Worm (Caenorhabditis elegans) whole organism, L1 larva: ENCODE results near the gene Y102E9.5.

Experiments
- C16A3.4 ChIP-seq: fragments of 150-350 bp; optimal IDR thresholded peaks from 2 replicates; lab custom pipeline; 2014; ENCODE audit warnings: missing biosample characterization, missing genetic modification characterization
- aha-1 ChIP-seq: fragments of 150-350 bp; optimal IDR thresholded peaks from 2 replicates; lab custom pipeline; 2014; ENCODE audit warnings: missing biosample characterization, missing genetic modification characterization
- aly-2 ChIP-seq: fragments of 150-350 bp; optimal IDR thresholded peaks from 2 replicates; lab custom pipeline; 2014; ENCODE audit warnings: missing biosample characterization, missing genetic modification characterization
- ceh-8 ChIP-seq: fragments of 200-800 bp; sonication (Bioruptor generic); optimal IDR thresholded peaks from 2 replicates; lab custom pipeline; 2018; ENCODE audit warnings: mild to moderate bottlenecking, missing genetic modification characterization, moderate library complexity, missing compliant biosample characterization
- ceh-88 ChIP-seq: fragments of 200-800 bp; sonication (Bioruptor generic); IDR thresholded peaks from 2 replicates; pipeline ENCODE4 v1.3.6; 2022; ENCODE audit warnings: missing genetic modification characterization, missing compliant biosample characterization
- ceh-90 ChIP-seq: sonication (generic microtip); optimal IDR thresholded peaks from 2 replicates; lab custom pipeline; 2016; ENCODE audit warnings: missing genetic modification characterization, missing compliant biosample characterization
- dpl-1 ChIP-seq, 3 experiments: fragments of 150-350 bp in 2 of 3; sonication (generic microtip) in 1 of 3; optimal IDR thresholded peaks; 2 replicates each; lab custom pipeline; 2014 to 2017; ENCODE audit warnings: missing biosample characterization in 3 of 3, missing genetic modification characterization in 3 of 3, missing genetic modification reagents in 3 of 3
- dsc-1 ChIP-seq: sonication (generic microtip); optimal IDR thresholded peaks from 2 replicates; lab custom pipeline; 2016; ENCODE audit warnings: mild to moderate bottlenecking, missing genetic modification characterization, missing compliant biosample characterization
- efl-1 ChIP-seq, 4 experiments: fragments of 150-350 bp; optimal IDR thresholded peaks in 3 of 4; peaks in 1 of 4; 1 replicate in 1 of 4; 2 replicates in 3 of 4; lab custom pipeline; 2014; ENCODE audit warnings: missing biosample characterization in 2 of 4, missing genetic modification characterization in 2 of 4, missing genetic modification reagents in 2 of 4
- efl-3 ChIP-seq: fragments of 200-800 bp; sonication (Bioruptor generic); optimal IDR thresholded peaks from 2 replicates; lab custom pipeline; 2018; ENCODE audit warnings: mild to moderate bottlenecking, missing genetic modification characterization, missing compliant biosample characterization
- egl-13 ChIP-seq: sonication (generic microtip); optimal IDR thresholded peaks from 2 replicates; lab custom pipeline; 2016; ENCODE audit warnings: missing genotype, missing genetic modification reagents, missing genetic modification characterization, missing compliant biosample characterization
- egl-27 ChIP-seq, 2 experiments: fragments of 150-350 bp in 1 of 2; sonication (generic microtip); optimal IDR thresholded peaks; 3 replicates each; lab custom pipeline; 2017 to 2018; ENCODE audit warnings: missing biosample characterization in 2 of 2, missing genetic modification characterization in 2 of 2, missing genetic modification reagents in 2 of 2
- elt-2 ChIP-seq: sonication (generic microtip); optimal IDR thresholded peaks from 2 replicates; lab custom pipeline; 2016; ENCODE audit warnings: missing genetic modification characterization, mild to moderate bottlenecking, inconsistent platforms, missing compliant biosample characterization, missing genetic modification reagents
- ets-5 ChIP-seq: fragments of 200-800 bp; sonication (Bioruptor generic); IDR thresholded peaks from 2 replicates; pipeline ENCODE4 v1.3.6; 2022; ENCODE audit warnings: missing genetic modification characterization, missing compliant biosample characterization
- fkh-4 ChIP-seq: sonication (generic microtip); optimal IDR thresholded peaks from 2 replicates; lab custom pipeline; 2016; ENCODE audit warnings: missing compliant biosample characterization, missing genetic modification characterization, borderline replicate concordance
- fkh-8 ChIP-seq: sonication (generic microtip); optimal IDR thresholded peaks from 2 replicates; lab custom pipeline; 2016; ENCODE audit warnings: mild to moderate bottlenecking, missing genetic modification characterization, missing compliant biosample characterization
- grh-1 ChIP-seq: fragments of 200-800 bp; sonication (Bioruptor generic); IDR thresholded peaks from 2 replicates; pipeline ENCODE4 v1.3.6; 2022; ENCODE audit warnings: missing genetic modification reagents, missing genetic modification characterization, missing compliant biosample characterization
- irx-1 ChIP-seq: sonication (generic microtip); optimal IDR thresholded peaks from 2 replicates; lab custom pipeline; 2016; ENCODE audit warnings: missing genetic modification characterization, missing compliant biosample characterization
- isw-1 ChIP-seq: fragments of 200-800 bp; sonication (Bioruptor generic); IDR thresholded peaks from 2 replicates; pipeline ENCODE4 v1.3.6; 2022; ENCODE audit warnings: missing genetic modification characterization, missing compliant biosample characterization
- lin-13 ChIP-seq: fragments of 150-350 bp; optimal IDR thresholded peaks from 2 replicates; lab custom pipeline; 2014; ENCODE audit warnings: missing biosample characterization, missing genetic modification reagents, missing genetic modification characterization
- lin-14 ChIP-seq: fragments of 200-800 bp; sonication (Bioruptor generic); optimal IDR thresholded peaks from 2 replicates; lab custom pipeline; 2018; ENCODE audit warnings: mild to moderate bottlenecking, missing genetic modification characterization, moderate library complexity, missing compliant biosample characterization
- lin-35 ChIP-seq, 2 experiments: fragments of 150-350 bp; optimal IDR thresholded peaks; 2 replicates each; lab custom pipeline; 2014; ENCODE audit warnings: missing biosample characterization in 2 of 2, missing genetic modification characterization in 2 of 2, missing genetic modification reagents in 2 of 2
- lin-39 ChIP-seq: fragments of 150-350 bp; optimal IDR thresholded peaks from 2 replicates; lab custom pipeline; 2014; ENCODE audit warnings: missing biosample characterization, missing genetic modification reagents, missing genetic modification characterization
- lsy-2 ChIP-seq, 2 experiments: fragments of 150-350 bp; optimal IDR thresholded peaks; 2 replicates each; lab custom pipeline; 2014; ENCODE audit warnings: missing biosample characterization in 2 of 2, missing genetic modification characterization in 2 of 2
- mdl-1 ChIP-seq, 2 experiments: fragments of 150-350 bp; optimal IDR thresholded peaks; 2 replicates each; lab custom pipeline; 2014 to 2017; ENCODE audit warnings: missing biosample characterization in 2 of 2, missing genetic modification characterization in 2 of 2, inconsistent platforms in 1 of 2
- mep-1 ChIP-seq: fragments of 150-350 bp; optimal IDR thresholded peaks from 2 replicates; lab custom pipeline; 2014; ENCODE audit warnings: missing biosample characterization, missing genetic modification characterization
- nhr-11 ChIP-seq: fragments of 150-350 bp; optimal IDR thresholded peaks from 2 replicates; lab custom pipeline; 2014; ENCODE audit warnings: missing biosample characterization, missing genetic modification characterization
- nhr-20 ChIP-seq: sonication (generic microtip); optimal IDR thresholded peaks from 2 replicates; lab custom pipeline; 2016; ENCODE audit warnings: mild to moderate bottlenecking, missing genetic modification characterization, missing compliant biosample characterization
- nhr-237 ChIP-seq: fragments of 150-350 bp; optimal IDR thresholded peaks from 2 replicates; lab custom pipeline; 2014; ENCODE audit warnings: missing biosample characterization, missing genetic modification characterization
- nhr-28 ChIP-seq: fragments of 150-350 bp; optimal IDR thresholded peaks from 2 replicates; lab custom pipeline; 2014; ENCODE audit warnings: missing biosample characterization, missing genetic modification characterization
- nhr-47 ChIP-seq: sonication (generic microtip); optimal IDR thresholded peaks from 2 replicates; lab custom pipeline; 2016; ENCODE audit warnings: mild to moderate bottlenecking, missing genetic modification characterization, moderate library complexity, missing compliant biosample characterization
- nhr-71 ChIP-seq: sonication (generic microtip); optimal IDR thresholded peaks from 2 replicates; lab custom pipeline; 2016; ENCODE audit warnings: mild to moderate bottlenecking, missing genetic modification characterization, moderate library complexity, missing compliant biosample characterization
- nhr-77 ChIP-seq: fragments of 150-350 bp; optimal IDR thresholded peaks from 2 replicates; lab custom pipeline; 2014; ENCODE audit warnings: missing biosample characterization, missing genetic modification characterization
- nhr-84 ChIP-seq: sonication (generic microtip); optimal IDR thresholded peaks from 2 replicates; lab custom pipeline; 2017; ENCODE audit warnings: missing biosample characterization, missing genetic modification characterization
- nhr-85 ChIP-seq: sonication (generic microtip); peaks from one replicate; lab custom pipeline; 2016; ENCODE audit warnings: missing genetic modification characterization, inconsistent platforms, missing compliant biosample characterization
- nhr-90 ChIP-seq: sonication (generic microtip); optimal IDR thresholded peaks from 2 replicates; lab custom pipeline; 2016; ENCODE audit warnings: mild to moderate bottlenecking, missing genetic modification characterization, missing compliant biosample characterization; ENCODE audit not compliant: poor library complexity
- pqm-1 ChIP-seq: sonication (generic microtip); optimal IDR thresholded peaks from 3 replicates; lab custom pipeline; 2017; ENCODE audit warnings: missing biosample characterization, missing genetic modification characterization
- snpc-4 ChIP-seq: fragments of 150-350 bp; optimal IDR thresholded peaks from 2 replicates; lab custom pipeline; 2014; ENCODE audit warnings: missing biosample characterization, missing genetic modification characterization
- sptf-1 ChIP-seq: fragments of 150-350 bp; optimal IDR thresholded peaks from 2 replicates; lab custom pipeline; 2014; ENCODE audit warnings: missing biosample characterization, missing genetic modification characterization
- sup-37 ChIP-seq: fragments of 200-800 bp; sonication (Bioruptor generic); optimal IDR thresholded peaks from 2 replicates; lab custom pipeline; 2018; ENCODE audit warnings: mild to moderate bottlenecking, missing genetic modification characterization, missing compliant biosample characterization
- swsn-7 ChIP-seq: sonication (generic microtip); optimal IDR thresholded peaks from 2 replicates; lab custom pipeline; 2016; ENCODE audit warnings: missing genetic modification characterization, missing compliant biosample characterization
- unc-130 ChIP-seq: fragments of 150-350 bp; optimal IDR thresholded peaks from 2 replicates; lab custom pipeline; 2017; ENCODE audit warnings: missing biosample characterization, missing genetic modification characterization, inconsistent platforms
- unc-62 ChIP-seq: fragments of 150-350 bp; optimal IDR thresholded peaks from 2 replicates; lab custom pipeline; 2014; ENCODE audit warnings: missing biosample characterization, missing genetic modification reagents, missing genetic modification characterization
- unc-86 ChIP-seq: sonication (generic microtip); optimal IDR thresholded peaks from 2 replicates; lab custom pipeline; 2016; ENCODE audit warnings: missing genetic modification characterization, missing compliant biosample characterization
- unc-98 ChIP-seq: fragments of 200-800 bp; sonication (Bioruptor generic); IDR thresholded peaks from 2 replicates; pipeline ENCODE4 v1.3.6; 2022; ENCODE audit warnings: missing genetic modification characterization, missing compliant biosample characterization
- ztf-11 ChIP-seq, 2 experiments: sonication (generic microtip); optimal IDR thresholded peaks; 2 replicates each; lab custom pipeline; 2016 to 2017; ENCODE audit warnings: missing genetic modification characterization in 2 of 2, missing biosample characterization in 1 of 2, missing compliant biosample characterization in 1 of 2

Y102E9.5 gene

ce11 chrIII:6695189-6695588 is 34.9 kb downstream of the Y102E9.5 start (continued):
- TF ChIP-seq snpc-4 (no peak), ceh-8 (GFP tag; lab: Kevin White, UChicago) (peak; percentile 45), dsc-1 (tag; lab: Kevin White, UChicago) (peak; percentile 20), elt-2 (tag; lab: Kevin White, UChicago) (no peak), grh-1 (GFP tag; lab: Robert Waterston, UW) (no peak)

DNA sequence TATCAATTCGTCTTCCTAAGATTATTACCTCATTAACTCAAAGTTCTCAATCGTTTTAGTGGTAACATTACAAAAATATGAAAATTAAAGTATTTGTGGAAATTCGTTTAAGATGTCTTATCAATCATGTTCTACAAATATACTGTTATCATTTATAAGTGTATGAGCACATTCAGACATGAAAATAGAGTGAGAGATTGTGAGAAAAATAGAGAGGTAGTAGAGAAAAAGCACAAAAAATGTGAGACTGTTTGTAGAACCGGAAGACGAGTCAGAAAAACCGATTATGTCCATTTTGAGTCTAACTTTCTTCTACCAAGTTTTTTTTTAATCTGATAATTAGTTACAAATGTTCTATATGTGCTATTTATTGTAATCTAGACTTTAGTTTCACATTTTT is 36.8 kb downstream of the Y102E9.5 start:
- TF ChIP-seq aha-1: no peak
- TF ChIP-seq fkh-8 (tag; lab: Kevin White, UChicago): no peak
- no peak for TF ChIP-seq aly-2 (tag; lab: Kevin White, UChicago)
- TF ChIP-seq lin-35 (GFP tag; optimal IDR thresholded peaks at IDR 0.05; lab: Kevin White, UChicago): peak in 1 of 2 experiments; percentile 20
- no peak for TF ChIP-seq efl-1 (optimal IDR thresholded peaks at IDR 0.05; lab: Kevin White, UChicago)
- peak in 1 of 2 experiments; percentile 57 for TF ChIP-seq efl-1 (GFP tag; optimal IDR thresholded peaks at IDR 0.05 in 1 of 2; lab: Kevin White, UChicago)
- TF ChIP-seq ets-5 (GFP tag; lab: Robert Waterston, UW): no peak
- TF ChIP-seq fkh-4 (tag; lab: Kevin White, UChicago): no peak
- no peak for TF ChIP-seq nhr-237 (tag; lab: Kevin White, UChicago)
- TF ChIP-seq mdl-1 (tag; optimal IDR thresholded peaks at IDR 0.05; lab: Kevin White, UChicago): no peak
- no peak for TF ChIP-seq egl-27 (tag; optimal IDR thresholded peaks at IDR 0.05; lab: Kevin White, UChicago)
- no peak for TF ChIP-seq lsy-2 (tag; optimal IDR thresholded peaks at IDR 0.05; lab: Kevin White, UChicago)
- no peak for TF ChIP-seq ceh-88 (GFP tag; lab: Robert Waterston, UW)
- no peak for TF ChIP-seq unc-86 (tag; lab: Kevin White, UChicago)
- no peak for TF ChIP-seq lin-39 (tag; lab: Kevin White, UChicago)
- TF ChIP-seq elt-2 (tag; lab: Kevin White, UChicago): peak; percentile 73
- peak; percentile 58 for TF ChIP-seq pqm-1 (tag; lab: Kevin White, UChicago)
- TF ChIP-seq dpl-1 (GFP tag; optimal IDR thresholded peaks at IDR 0.05; lab: Kevin White, UChicago): no peak
- no peak for TF ChIP-seq swsn-7 (tag; lab: Kevin White, UChicago)
- no peak for TF ChIP-seq unc-62 (GFP tag; lab: Kevin White, UChicago)
- TF ChIP-seq isw-1 (GFP tag; lab: Robert Waterston, UW): no peak
- TF ChIP-seq egl-13: no peak
- TF ChIP-seq nhr-77 (tag; lab: Kevin White, UChicago): no peak
- no peak for TF ChIP-seq mep-1 (tag; lab: Kevin White, UChicago)
- no peak for TF ChIP-seq nhr-28 (tag; lab: Kevin White, UChicago)
- TF ChIP-seq ceh-90: no peak
- no peak for TF ChIP-seq ceh-8 (GFP tag; lab: Kevin White, UChicago)
- TF ChIP-seq nhr-47 (tag; lab: Kevin White, UChicago): no peak
- TF ChIP-seq ztf-11 (tag; optimal IDR thresholded peaks at IDR 0.05; lab: Kevin White, UChicago): no peak
- no peak for TF ChIP-seq nhr-71 (tag; lab: Kevin White, UChicago)
- TF ChIP-seq sptf-1 (tag; lab: Kevin White, UChicago): no peak
- TF ChIP-seq unc-98 (GFP tag; lab: Robert Waterston, UW): no peak
- no peak for TF ChIP-seq nhr-11
- TF ChIP-seq nhr-84 (tag; lab: Kevin White, UChicago): no peak
- TF ChIP-seq efl-3 (GFP tag; lab: Kevin White, UChicago): no peak
- TF ChIP-seq nhr-85 (tag; lab: Kevin White, UChicago): no peak
- no peak for TF ChIP-seq C16A3.4 (tag; lab: Kevin White, UChicago)
- TF ChIP-seq sup-37 (GFP tag; lab: Kevin White, UChicago): no peak
- TF ChIP-seq nhr-20 (tag; lab: Kevin White, UChicago): no peak
- TF ChIP-seq irx-1: no peak
- TF ChIP-seq lin-14 (GFP tag; lab: Kevin White, UChicago): peak; percentile 23
- no peak for TF ChIP-seq lin-13 (GFP tag; lab: Kevin White, UChicago)
- TF ChIP-seq unc-130 (tag; lab: Kevin White, UChicago): no peak
- no peak for TF ChIP-seq nhr-90
